Fruit fly (Drosophila melanogaster) whole organism, embryonic: ENCODE measurements around the gene CG2608.

ENCODE experiments used
- BtbVII ChIP-seq: fragments of 200-800 bp; sonication (Bioruptor generic); optimal IDR thresholded peaks from 3 replicates; lab custom pipeline; 2017; ENCODE audit warnings: missing biosample characterization, mild to moderate bottlenecking, missing genetic modification characterization
- CG10366 ChIP-seq: fragments of 200-800 bp; sonication (Bioruptor generic); IDR thresholded peaks from 2 replicates; pipeline ENCODE4 v1.3.6; 2022; ENCODE audit warnings: missing biosample characterization, missing genetic modification characterization
- CG10462 ChIP-seq: fragments of 200-800 bp; sonication (Bioruptor generic); optimal IDR thresholded peaks from 2 replicates; lab custom pipeline; 2016; ENCODE audit warnings: missing biosample characterization, missing genetic modification characterization
- CG10565 ChIP-seq: fragments of 200-800 bp; sonication (Bioruptor generic); optimal IDR thresholded peaks from 3 replicates; lab custom pipeline; 2016; ENCODE audit warnings: missing biosample characterization, mild to moderate bottlenecking, missing genetic modification characterization
- CG10979 ChIP-seq: fragments of 200-800 bp; sonication (Bioruptor generic); optimal IDR thresholded peaks from 2 replicates; lab custom pipeline; 2018; ENCODE audit warnings: missing biosample characterization, mild to moderate bottlenecking, missing genetic modification characterization, moderate library complexity
- CG11093 ChIP-seq: fragments of 200-800 bp; sonication (Bioruptor generic); IDR thresholded peaks from 3 replicates; pipeline ENCODE4 v1.3.6; 2022; ENCODE audit warnings: missing biosample characterization, missing genetic modification characterization
- CG12769 ChIP-seq: fragments of 200-800 bp; sonication (Bioruptor generic); optimal IDR thresholded peaks from 2 replicates; lab custom pipeline; 2019; ENCODE audit warnings: missing biosample characterization, mild to moderate bottlenecking, missing genetic modification characterization, moderate library complexity
- CG14710 ChIP-seq: fragments of 200-800 bp; sonication (Bioruptor generic); optimal IDR thresholded peaks from 3 replicates; lab custom pipeline; 2019; ENCODE audit warnings: missing biosample characterization, mild to moderate bottlenecking, missing genetic modification characterization, moderate library complexity
- CG15073 ChIP-seq: fragments of 200-800 bp; sonication (Bioruptor generic); optimal IDR thresholded peaks from 2 replicates; lab custom pipeline; 2016; ENCODE audit warnings: missing biosample characterization, missing genetic modification characterization
- CG15514 ChIP-seq: fragments of 200-800 bp; sonication (Bioruptor generic); optimal IDR thresholded peaks from 3 replicates; lab custom pipeline; 2017; ENCODE audit warnings: missing biosample characterization, missing genetic modification characterization, mild to moderate bottlenecking, moderate library complexity, missing genetic modification reagents
- CG16863 ChIP-seq: fragments of 200-800 bp; sonication (Bioruptor generic); optimal IDR thresholded peaks from 3 replicates; lab custom pipeline; 2016; ENCODE audit warnings: missing biosample characterization, missing genetic modification characterization
- CG17568 ChIP-seq: fragments of 200-800 bp; sonication (Bioruptor generic); optimal IDR thresholded peaks from 2 replicates; lab custom pipeline; 2018; ENCODE audit warnings: missing biosample characterization, mild to moderate bottlenecking, missing genetic modification characterization, moderate library complexity
- CG18764 ChIP-seq: fragments of 200-800 bp; sonication (Bioruptor generic); optimal IDR thresholded peaks from 3 replicates; lab custom pipeline; 2016; ENCODE audit warnings: missing biosample characterization, missing genetic modification characterization
- CG2199 ChIP-seq: fragments of 200-800 bp; sonication (Bioruptor generic); IDR thresholded peaks from 3 replicates; pipeline ENCODE4 v1.3.6; 2022; ENCODE audit warnings: missing biosample characterization, missing genetic modification characterization
- CG2889 ChIP-seq: fragments of 200-800 bp; sonication (Bioruptor generic); IDR thresholded peaks from 3 replicates; pipeline ENCODE4 v1.3.6; 2022; ENCODE audit warnings: missing biosample characterization, missing genetic modification characterization
- CG30403 ChIP-seq: fragments of 200-800 bp; sonication (Bioruptor generic); optimal IDR thresholded peaks from 3 replicates; lab custom pipeline; 2016; ENCODE audit warnings: missing biosample characterization, missing genetic modification characterization
- CG31388 ChIP-seq: fragments of 200-800 bp; sonication (Bioruptor generic); optimal IDR thresholded peaks from 2 replicates; lab custom pipeline; 2016; ENCODE audit warnings: missing biosample characterization, missing genetic modification characterization
- CG3726 ChIP-seq: fragments of 200-800 bp; sonication (Bioruptor generic); IDR thresholded peaks from 3 replicates; pipeline ENCODE4, ENCODE4 v1.3.6; 2022; ENCODE audit warnings: missing biosample characterization, missing genetic modification characterization
- CG3838 ChIP-seq: fragments of 200-800 bp; sonication (Bioruptor generic); optimal IDR thresholded peaks from 3 replicates; lab custom pipeline; 2016; ENCODE audit warnings: missing biosample characterization, missing genetic modification characterization
- CG4360 ChIP-seq: fragments of 200-800 bp; sonication (Bioruptor generic); IDR thresholded peaks from 2 replicates; pipeline ENCODE4 v1.3.6; 2022; ENCODE audit warnings: missing biosample characterization, missing genetic modification characterization
- CG4707 ChIP-seq: fragments of 200-800 bp; sonication (Bioruptor generic); optimal IDR thresholded peaks from 2 replicates; lab custom pipeline; 2018; ENCODE audit warnings: missing biosample characterization, mild to moderate bottlenecking, missing genetic modification characterization, moderate library complexity
- CG4730 ChIP-seq: fragments of 200-800 bp; sonication (Bioruptor generic); IDR thresholded peaks from 2 replicates; pipeline ENCODE4 v1.3.6; 2022; ENCODE audit warnings: missing biosample characterization, missing genetic modification characterization
- CG6254 ChIP-seq: fragments of 200-800 bp; sonication (Bioruptor generic); optimal IDR thresholded peaks from 3 replicates; lab custom pipeline; 2017; ENCODE audit warnings: mild to moderate bottlenecking, missing biosample characterization, missing genetic modification reagents, missing genetic modification characterization
- CG9727 ChIP-seq: fragments of 200-800 bp; sonication (Bioruptor generic); optimal IDR thresholded peaks from 3 replicates; lab custom pipeline; 2017; ENCODE audit warnings: missing biosample characterization, mild to moderate bottlenecking, missing genetic modification characterization
- CG9817 ChIP-seq: fragments of 200-800 bp; sonication (Bioruptor generic); optimal IDR thresholded peaks from 2 replicates; lab custom pipeline; 2018; ENCODE audit warnings: missing biosample characterization, mild to moderate bottlenecking, missing genetic modification characterization, moderate library complexity
- CG9932 ChIP-seq: fragments of 200-800 bp; sonication (Bioruptor generic); IDR thresholded peaks from 2 replicates; pipeline ENCODE4 v1.3.6; 2022; ENCODE audit warnings: missing biosample characterization, missing genetic modification characterization
- Chrac-16 ChIP-seq: fragments of 200-800 bp; sonication (Bioruptor generic); optimal IDR thresholded peaks from 3 replicates; lab custom pipeline; 2016; ENCODE audit warnings: missing biosample characterization, missing genetic modification characterization
- Dbx ChIP-seq: fragments of 200-800 bp; sonication (Bioruptor generic); IDR thresholded peaks from 3 replicates; pipeline ENCODE4 v1.3.6; 2022; ENCODE audit warnings: missing biosample characterization, missing genetic modification characterization
- Dip3 ChIP-seq: fragments of 200-800 bp; sonication (Bioruptor generic); optimal IDR thresholded peaks from 3 replicates; lab custom pipeline; 2016; ENCODE audit warnings: missing biosample characterization, missing genetic modification characterization
- Doc2 ChIP-seq: fragments of 200-800 bp; sonication (Bioruptor generic); IDR thresholded peaks from 2 replicates; pipeline ENCODE4 v1.3.6; 2022; ENCODE audit warnings: missing biosample characterization, missing genetic modification characterization
- GATAe ChIP-seq: fragments of 200-800 bp; sonication (Bioruptor generic); conservative IDR thresholded peaks from 2 replicates; pipeline ENCODE4 v1.3.6; 2022; ENCODE audit warnings: missing biosample characterization, missing genetic modification characterization
- Jarid2 ChIP-seq: fragments of 200-800 bp; sonication (Bioruptor generic); optimal IDR thresholded peaks from 3 replicates; lab custom pipeline; 2017; ENCODE audit warnings: mild to moderate bottlenecking, missing biosample characterization, missing genetic modification reagents, missing genetic modification characterization
- Nf-YC ChIP-seq: fragments of 200-800 bp; optimal IDR thresholded peaks from 3 replicates; lab custom pipeline; 2019; ENCODE audit warnings: missing biosample characterization, mild to moderate bottlenecking, missing genetic modification characterization, moderate library complexity
- Poxn ChIP-seq: fragments of 200-800 bp; sonication (Bioruptor generic); IDR thresholded peaks from 2 replicates; pipeline ENCODE4 v1.3.6; 2022; ENCODE audit warnings: missing biosample characterization, missing genetic modification characterization
- Xbp1 ChIP-seq: fragments of 200-800 bp; sonication (Bioruptor generic); optimal IDR thresholded peaks from 3 replicates; lab custom pipeline; 2016; ENCODE audit warnings: missing biosample characterization, mild to moderate bottlenecking, missing genetic modification characterization
- crc ChIP-seq: fragments of 200-800 bp; sonication (Bioruptor generic); optimal IDR thresholded peaks from 2 replicates; lab custom pipeline; 2016; ENCODE audit warnings: missing biosample characterization, missing genetic modification characterization
- eve ChIP-seq, 2 experiments: fragments of >200 bp; optimal IDR thresholded peaks; 2 replicates each; lab custom pipeline; 2017; ENCODE audit warnings: missing biosample characterization in 2 of 2, missing genetic modification characterization in 2 of 2
- fd3F ChIP-seq: fragments of 200-800 bp; sonication (Bioruptor generic); optimal IDR thresholded peaks from 2 replicates; lab custom pipeline; 2018; ENCODE audit warnings: missing biosample characterization, mild to moderate bottlenecking, missing genetic modification characterization, moderate library complexity
- ham ChIP-seq: fragments of 200-800 bp; sonication (Bioruptor generic); IDR thresholded peaks from 2 replicates; pipeline ENCODE4 v1.3.6; 2022; ENCODE audit warnings: missing biosample characterization, missing genetic modification characterization
- kah ChIP-seq: fragments of 200-800 bp; sonication (Bioruptor generic); optimal IDR thresholded peaks from 2 replicates; lab custom pipeline; 2018; ENCODE audit warnings: missing biosample characterization, mild to moderate bottlenecking, missing genetic modification characterization
- lab ChIP-seq: fragments of 200-800 bp; sonication (Bioruptor generic); optimal IDR thresholded peaks from 3 replicates; lab custom pipeline; 2017; ENCODE audit warnings: missing biosample characterization, missing genetic modification characterization, mild to moderate bottlenecking, moderate library complexity, missing genetic modification reagents
- lilli ChIP-seq: fragments of 200-800 bp; sonication (Bioruptor generic); optimal IDR thresholded peaks from 3 replicates; lab custom pipeline; 2016; ENCODE audit warnings: missing biosample characterization, missing genetic modification characterization
- luna ChIP-seq: fragments of 200-800 bp; sonication (Bioruptor generic); optimal IDR thresholded peaks from 2 replicates; lab custom pipeline; 2016; ENCODE audit warnings: missing biosample characterization, missing genetic modification characterization
- nmo ChIP-seq: fragments of 200-800 bp; sonication (Bioruptor generic); optimal IDR thresholded peaks from 2 replicates; lab custom pipeline; 2018; ENCODE audit warnings: missing biosample characterization, mild to moderate bottlenecking, missing genetic modification characterization, moderate library complexity
- pan ChIP-seq, 4 experiments: fragments of >200 bp in 3 of 4; fragments of 200-800 bp in 1 of 4; sonication (Bioruptor generic) in 1 of 4; optimal IDR thresholded peaks in 3 of 4; IDR thresholded peaks in 1 of 4; 2 replicates each; pipeline versions ENCODE4 v1.3.6 to Lab custom; 2017 to 2022; ENCODE audit warnings: missing biosample characterization in 2 of 4, missing genetic modification characterization in 2 of 4, mixed read lengths in 1 of 4
- ro ChIP-seq: fragments of 200-800 bp; sonication (Bioruptor generic); IDR thresholded peaks from 2 replicates; pipeline ENCODE4 v1.3.6; 2022; ENCODE audit warnings: missing biosample characterization, missing genetic modification characterization
- salm ChIP-seq: fragments of 200-800 bp; sonication (Bioruptor generic); optimal IDR thresholded peaks from 2 replicates; lab custom pipeline; 2018; ENCODE audit warnings: missing biosample characterization, mild to moderate bottlenecking, missing genetic modification characterization
- stc ChIP-seq: fragments of 200-800 bp; sonication (Bioruptor generic); IDR thresholded peaks from 2 replicates; pipeline ENCODE4 v1.3.6; 2022; ENCODE audit warnings: missing biosample characterization, missing genetic modification characterization
- twi ChIP-seq: fragments of 200-800 bp; optimal IDR thresholded peaks from 2 replicates; lab custom pipeline; 2019; ENCODE audit warnings: missing biosample characterization, mild to moderate bottlenecking, missing genetic modification characterization, moderate library complexity
- zfh1 ChIP-seq: fragments of 200-800 bp; sonication (Bioruptor generic); IDR thresholded peaks from 3 replicates; pipeline ENCODE4 v1.3.6; 2022; ENCODE audit warnings: missing biosample characterization, missing genetic modification characterization

Gene CG2608

dm6 chr2L:20645394-20645869, at the start of gene CG2608, which contains the start of gene phr6-4 (continued):
- TF ChIP-seq salm (tag; lab: Kevin White, UChicago) = peak; percentile 90
- TF ChIP-seq GATAe (GFP tag; lab: Robert Waterston, UW) = peak; percentile 49
- peak; percentile 94 for TF ChIP-seq CG14710 (tag; lab: Kevin White, UChicago)
- peak; percentile 73 for TF ChIP-seq CG4730
- TF ChIP-seq CG30403 (GFP tag; lab: Kevin White, UChicago) = peak; percentile 97
- TF ChIP-seq fd3F (GFP tag; lab: Kevin White, UChicago) = peak; percentile 94
- TF ChIP-seq CG3726 (GFP tag; lab: Robert Waterston, UW) = peak; percentile 63; the same call in 1 of the 3 replicates
- peak; percentile 82 for TF ChIP-seq CG10366 (GFP tag; lab: Robert Waterston, UW)
- peak; percentile 41; the same call in 1 of the 3 replicates for TF ChIP-seq zfh1 (GFP tag; lab: Robert Waterston, UW)
- TF ChIP-seq crc = peak; percentile 46
- TF ChIP-seq CG15514 (GFP tag; lab: Kevin White, UChicago) = peak; percentile 87
- peak; percentile 91 for TF ChIP-seq CG2889 (GFP tag; lab: Robert Waterston, UW)
- peak; percentile 70 for TF ChIP-seq kah (GFP tag; lab: Kevin White, UChicago)
- peak; percentile 68 for TF ChIP-seq CG10565 (GFP tag; lab: Kevin White, UChicago)
- peak; percentile 83 for TF ChIP-seq CG6254 (GFP tag; lab: Kevin White, UChicago)
- TF ChIP-seq CG2199 (GFP tag; lab: Robert Waterston, UW) = peak; percentile 74; the same call in 2 of the 3 replicates
- peak; percentile 65; the same call in 1 of the 2 replicates for TF ChIP-seq Poxn (GFP tag; lab: Robert Waterston, UW)
- TF ChIP-seq nmo = peak; percentile 97
- peak; percentile 94 for TF ChIP-seq CG9727
- TF ChIP-seq Doc2 = peak; percentile 64; the same call in 1 of the 2 replicates
- peak; percentile 96 for TF ChIP-seq Xbp1
- peak; percentile 84 for TF ChIP-seq CG10462 (GFP tag; lab: Kevin White, UChicago)
- TF ChIP-seq luna (GFP tag; lab: Kevin White, UChicago) = peak; percentile 68
- TF ChIP-seq CG9817 (tag; lab: Kevin White, UChicago) = peak; percentile 90
- TF ChIP-seq Nf-YC (tag; lab: Kevin White, UChicago) = peak; percentile 80
- TF ChIP-seq lab (GFP tag; lab: Kevin White, UChicago) = peak; percentile 94
- TF ChIP-seq CG18764 (GFP tag; lab: Kevin White, UChicago) = peak; percentile 91
- TF ChIP-seq Jarid2 (GFP tag; lab: Kevin White, UChicago) = peak; percentile 66
- peak; percentile 93 for TF ChIP-seq lilli (GFP tag; lab: Kevin White, UChicago)
- peak; percentile 69 for TF ChIP-seq stc (GFP tag; lab: Robert Waterston, UW)
- 0 out of 2 replicates have a peak, but pooled peaks have one; percentile 21 for TF ChIP-seq ro (GFP tag; lab: Robert Waterston, UW)
- peak; percentile 90 for TF ChIP-seq Dbx (GFP tag; lab: Robert Waterston, UW)
- peak; percentile 62; the same call in 1 of the 2 replicates for TF ChIP-seq ham
- peak; percentile 66 for TF ChIP-seq CG4707 (GFP tag; lab: Kevin White, UChicago)
- peak; percentile 91 for TF ChIP-seq twi
- TF ChIP-seq CG11093 = peak; percentile 85
- no peak for TF ChIP-seq CG4360 (GFP tag; lab: Robert Waterston, UW)
- peak; percentile 90 for TF ChIP-seq CG17568
- TF ChIP-seq CG9932 (GFP tag; lab: Robert Waterston, UW) = peak; percentile 92
- peak; percentile 76 for TF ChIP-seq CG3838 (GFP tag; lab: Kevin White, UChicago)
- TF ChIP-seq Chrac-16 (GFP tag; lab: Kevin White, UChicago) = peak; percentile 92
- no peak for TF ChIP-seq pan (optimal IDR thresholded peaks at IDR 0.05; lab: Kevin White, UChicago)
- peak in 1 of 2 experiments; percentile 83 for TF ChIP-seq pan (GFP tag; optimal IDR thresholded peaks at IDR 0.05 in 1 of 2, IDR thresholded peaks at IDR 0.05 in 1 of 2)
- peak; percentile 54 for TF ChIP-seq CG15073 (GFP tag; lab: Kevin White, UChicago)
- TF ChIP-seq Dip3 (GFP tag; lab: Kevin White, UChicago) = peak; percentile 89
- TF ChIP-seq CG31388 (GFP tag; lab: Kevin White, UChicago) = peak; percentile 69
- peak; percentile 77 for TF ChIP-seq CG16863 (GFP tag; lab: Kevin White, UChicago)
- TF ChIP-seq BtbVII (GFP tag; lab: Kevin White, UChicago) = peak; percentile 89
- peak; percentile 93 for TF ChIP-seq CG10979 (tag; lab: Kevin White, UChicago)
- TF ChIP-seq eve (GFP tag; optimal IDR thresholded peaks at IDR 0.05; lab: Kevin White, UChicago) = no peak
- TF ChIP-seq CG12769 (tag; lab: Kevin White, UChicago) = peak; percentile 83
